Fruit fly (Drosophila melanogaster) whole organism, embryonic: ENCODE measurements around the gene sesB.

Experiments
- Antp ChIP-seq: fragments of 200-800 bp; sonication (Bioruptor generic); optimal IDR thresholded peaks from 3 replicates; lab custom pipeline; 2016; ENCODE audit warnings: missing biosample characterization, missing genetic modification characterization
- Awh ChIP-seq: fragments of 200-800 bp; sonication (Bioruptor generic); IDR thresholded peaks from 2 replicates; pipeline ENCODE4, ENCODE4 v1.3.6; 2022; ENCODE audit warnings: missing biosample characterization, missing genetic modification characterization
- Blimp-1 ChIP-seq: fragments of 200-800 bp; sonication (Bioruptor generic); optimal IDR thresholded peaks from 3 replicates; lab custom pipeline; 2018; ENCODE audit warnings: missing biosample characterization, missing genetic modification characterization, mild to moderate bottlenecking, moderate library complexity, missing genetic modification reagents
- CG11560 ChIP-seq: fragments of 200-800 bp; sonication (Bioruptor generic); IDR thresholded peaks from 3 replicates; pipeline ENCODE4 v1.3.6; 2022; ENCODE audit warnings: missing biosample characterization, missing genetic modification characterization
- CG12744 ChIP-seq: fragments of 200-800 bp; sonication (Bioruptor generic); optimal IDR thresholded peaks from 2 replicates; lab custom pipeline; 2016; ENCODE audit warnings: missing biosample characterization, missing genetic modification characterization
- CG12769 ChIP-seq: fragments of 200-800 bp; sonication (Bioruptor generic); optimal IDR thresholded peaks from 2 replicates; lab custom pipeline; 2019; ENCODE audit warnings: missing biosample characterization, mild to moderate bottlenecking, missing genetic modification characterization, moderate library complexity
- CG12942 ChIP-seq: fragments of 200-800 bp; sonication (Bioruptor generic); optimal IDR thresholded peaks from 3 replicates; lab custom pipeline; 2016; ENCODE audit warnings: missing biosample characterization, missing genetic modification characterization
- CG13287 ChIP-seq: fragments of 200-800 bp; sonication (Bioruptor generic); IDR thresholded peaks from 2 replicates; pipeline ENCODE4 v1.3.6; 2022; ENCODE audit warnings: missing biosample characterization, missing genetic modification characterization; ENCODE audit not compliant: partially characterized antibody
- CG13775 ChIP-seq: fragments of 200-800 bp; sonication (Bioruptor generic); optimal IDR thresholded peaks from 3 replicates; lab custom pipeline; 2017; ENCODE audit warnings: missing biosample characterization, mild to moderate bottlenecking, missing genetic modification characterization
- CG15514 ChIP-seq: fragments of 200-800 bp; sonication (Bioruptor generic); optimal IDR thresholded peaks from 3 replicates; lab custom pipeline; 2017; ENCODE audit warnings: missing biosample characterization, missing genetic modification characterization, mild to moderate bottlenecking, moderate library complexity, missing genetic modification reagents
- CG16863 ChIP-seq: fragments of 200-800 bp; sonication (Bioruptor generic); optimal IDR thresholded peaks from 3 replicates; lab custom pipeline; 2016; ENCODE audit warnings: missing biosample characterization, missing genetic modification characterization
- CG17802 ChIP-seq: fragments of 200-800 bp; sonication (Bioruptor generic); optimal IDR thresholded peaks from 2 replicates; lab custom pipeline; 2018; ENCODE audit warnings: missing biosample characterization, mild to moderate bottlenecking, missing genetic modification characterization, moderate library complexity
- CG1832 ChIP-seq: fragments of 200-800 bp; sonication (Bioruptor generic); optimal IDR thresholded peaks from 2 replicates; lab custom pipeline; 2017; ENCODE audit warnings: missing biosample characterization, mild to moderate bottlenecking, missing genetic modification characterization, inconsistent platforms
- CG31441 ChIP-seq: fragments of 200-800 bp; sonication (Bioruptor generic); IDR thresholded peaks from 2 replicates; pipeline ENCODE4 v1.3.6; 2022; ENCODE audit warnings: missing biosample characterization, missing genetic modification characterization
- CG3407 ChIP-seq: fragments of 200-800 bp; sonication (Bioruptor generic); optimal IDR thresholded peaks from 2 replicates; lab custom pipeline; 2018; ENCODE audit warnings: missing biosample characterization, mild to moderate bottlenecking, missing genetic modification characterization
- CG42726 ChIP-seq: fragments of 200-800 bp; sonication (Bioruptor generic); IDR thresholded peaks from 2 replicates; pipeline ENCODE4 v1.3.6; 2022; ENCODE audit warnings: missing biosample characterization, missing genetic modification characterization; ENCODE audit not compliant: partially characterized antibody
- CG8089 ChIP-seq: fragments of 200-800 bp; sonication (Bioruptor generic); optimal IDR thresholded peaks from 3 replicates; lab custom pipeline; 2016; ENCODE audit warnings: missing biosample characterization, missing genetic modification characterization
- Camta ChIP-seq: fragments of 200-800 bp; sonication (Bioruptor generic); optimal IDR thresholded peaks from 2 replicates; lab custom pipeline; 2016; ENCODE audit warnings: missing biosample characterization, missing genetic modification characterization
- D ChIP-seq, 2 experiments: fragments of 200-800 bp in 1 of 2; fragments of >200 bp in 1 of 2; sonication (Bioruptor generic) in 1 of 2; optimal IDR thresholded peaks; 2 replicates in 1 of 2; 3 replicates in 1 of 2; lab custom pipeline; 2017; ENCODE audit warnings: mild to moderate bottlenecking in 1 of 2, missing biosample characterization in 1 of 2, missing genetic modification characterization in 1 of 2, missing genetic modification reagents in 1 of 2
- Dek ChIP-seq: fragments of 200-800 bp; sonication (Bioruptor generic); optimal IDR thresholded peaks from 3 replicates; lab custom pipeline; 2019; ENCODE audit warnings: missing biosample characterization, mild to moderate bottlenecking, missing genetic modification characterization, moderate library complexity
- Fer3 ChIP-seq: fragments of 200-800 bp; sonication (Bioruptor generic); optimal IDR thresholded peaks from 2 replicates; lab custom pipeline; 2018; ENCODE audit warnings: missing biosample characterization, mild to moderate bottlenecking, missing genetic modification characterization, moderate library complexity
- H2.0 ChIP-seq: fragments of 200-800 bp; sonication (Bioruptor generic); IDR thresholded peaks from 2 replicates; pipeline ENCODE4 v1.3.6; 2022; ENCODE audit warnings: missing biosample characterization, missing genetic modification characterization
- HLH3B ChIP-seq: fragments of 200-800 bp; sonication (Bioruptor generic); IDR thresholded peaks from 2 replicates; pipeline ENCODE4 v1.3.6; 2022; ENCODE audit warnings: missing biosample characterization, missing genetic modification characterization
- HLH4C ChIP-seq: fragments of 200-800 bp; sonication (Bioruptor generic); IDR thresholded peaks from 3 replicates; pipeline ENCODE4 v1.3.6; 2022; ENCODE audit warnings: missing biosample characterization, missing genetic modification characterization; ENCODE audit not compliant: partially characterized antibody
- MTF-1 ChIP-seq: fragments of 200-800 bp; sonication (Bioruptor generic); optimal IDR thresholded peaks from 2 replicates; lab custom pipeline; 2018; ENCODE audit warnings: missing biosample characterization, mild to moderate bottlenecking, missing genetic modification characterization, borderline replicate concordance
- Med ChIP-seq: fragments of 200-800 bp; sonication (Bioruptor generic); peaks from one replicate; lab custom pipeline; 2016; ENCODE audit warnings: missing biosample characterization, missing genetic modification characterization, mild to moderate bottlenecking, inconsistent platforms, moderate library complexity
- Oaz ChIP-seq: fragments of 200-800 bp; sonication (Bioruptor generic); IDR thresholded peaks from 2 replicates; pipeline ENCODE4 v1.3.6; 2022; ENCODE audit warnings: missing biosample characterization, missing genetic modification characterization
- Optix ChIP-seq: fragments of 200-800 bp; sonication (Bioruptor generic); IDR thresholded peaks from 3 replicates; pipeline ENCODE4 v1.3.6; 2022; ENCODE audit warnings: missing biosample characterization, missing genetic modification characterization
- Scr ChIP-seq: fragments of 200-800 bp; sonication (Bioruptor generic); IDR thresholded peaks from 2 replicates; pipeline ENCODE4 v1.3.6; 2022; ENCODE audit warnings: missing biosample characterization, missing genetic modification characterization; ENCODE audit not compliant: partially characterized antibody
- Sin3A ChIP-seq: fragments of >200 bp; optimal IDR thresholded peaks from 2 replicates; lab custom pipeline; 2018
- Vsx1 ChIP-seq: fragments of 200-800 bp; sonication (Bioruptor generic); optimal IDR thresholded peaks from 2 replicates; lab custom pipeline; 2017; ENCODE audit warnings: missing biosample characterization, mild to moderate bottlenecking, missing genetic modification characterization, missing genetic modification reagents
- bigmax ChIP-seq: fragments of 200-800 bp; sonication (Bioruptor generic); optimal IDR thresholded peaks from 2 replicates; lab custom pipeline; 2018; ENCODE audit warnings: missing biosample characterization, mild to moderate bottlenecking, missing genetic modification characterization
- caup ChIP-seq: fragments of 200-800 bp; sonication (Bioruptor generic); optimal IDR thresholded peaks from 3 replicates; lab custom pipeline; 2017; ENCODE audit warnings: missing biosample characterization, mild to moderate bottlenecking, missing genetic modification characterization, moderate library complexity; ENCODE audit not compliant: severe bottlenecking
- cg ChIP-seq: fragments of 200-800 bp; sonication (Bioruptor generic); optimal IDR thresholded peaks from 3 replicates; lab custom pipeline; 2019; ENCODE audit warnings: missing biosample characterization, mild to moderate bottlenecking, missing genetic modification characterization, moderate library complexity
- ci ChIP-seq: fragments of 200-800 bp; sonication (Bioruptor generic); IDR thresholded peaks from 3 replicates; pipeline ENCODE4 v1.3.6; 2022; ENCODE audit warnings: missing biosample characterization, missing genetic modification characterization
- dimm ChIP-seq: fragments of 200-800 bp; sonication (Bioruptor generic); IDR thresholded peaks from 2 replicates; pipeline ENCODE4 v1.3.6; 2022; ENCODE audit warnings: missing biosample characterization, missing genetic modification characterization
- h ChIP-seq: fragments of >200 bp; optimal IDR thresholded peaks from 2 replicates; lab custom pipeline; 2017
- her ChIP-seq: fragments of 200-800 bp; sonication (Bioruptor generic); optimal IDR thresholded peaks from 2 replicates; lab custom pipeline; 2016; ENCODE audit warnings: missing biosample characterization, missing genetic modification characterization
- lab ChIP-seq: fragments of 200-800 bp; sonication (Bioruptor generic); optimal IDR thresholded peaks from 3 replicates; lab custom pipeline; 2017; ENCODE audit warnings: missing biosample characterization, missing genetic modification characterization, mild to moderate bottlenecking, moderate library complexity, missing genetic modification reagents
- lilli ChIP-seq: fragments of 200-800 bp; sonication (Bioruptor generic); optimal IDR thresholded peaks from 3 replicates; lab custom pipeline; 2016; ENCODE audit warnings: missing biosample characterization, missing genetic modification characterization
- lmd ChIP-seq: fragments of 200-800 bp; sonication (Bioruptor generic); IDR thresholded peaks from 2 replicates; pipeline ENCODE4 v1.3.6; 2022; ENCODE audit warnings: missing biosample characterization, missing genetic modification characterization
- mam ChIP-seq: fragments of 200-800 bp; sonication (Bioruptor generic); optimal IDR thresholded peaks from 3 replicates; lab custom pipeline; 2016; ENCODE audit warnings: missing biosample characterization, missing genetic modification characterization
- nerfin-1 ChIP-seq: fragments of 200-800 bp; sonication (Bioruptor generic); optimal IDR thresholded peaks from 3 replicates; lab custom pipeline; 2019; ENCODE audit warnings: missing biosample characterization, mild to moderate bottlenecking, missing genetic modification characterization, moderate library complexity
- otp ChIP-seq: fragments of 200-800 bp; sonication (Bioruptor generic); IDR thresholded peaks from 3 replicates; pipeline ENCODE4, ENCODE4 v1.3.6; 2022; ENCODE audit warnings: missing biosample characterization, missing genetic modification characterization
- pita ChIP-seq: fragments of 200-800 bp; sonication (Bioruptor generic); optimal IDR thresholded peaks from 2 replicates; lab custom pipeline; 2017; ENCODE audit warnings: missing biosample characterization, mild to moderate bottlenecking, missing genetic modification characterization
- psq ChIP-seq: fragments of 200-800 bp; sonication (Bioruptor generic); optimal IDR thresholded peaks from 2 replicates; lab custom pipeline; 2017; ENCODE audit warnings: missing biosample characterization, missing genetic modification characterization
- run ChIP-seq: fragments of 200-800 bp; sonication (Bioruptor generic); optimal IDR thresholded peaks from 3 replicates; lab custom pipeline; 2018; ENCODE audit warnings: missing biosample characterization, mild to moderate bottlenecking, missing genetic modification characterization
- sens ChIP-seq: fragments of 200-800 bp; sonication (Bioruptor generic); peaks from one replicate; lab custom pipeline; 2016; ENCODE audit warnings: missing biosample characterization, missing genetic modification characterization
- trem ChIP-seq: fragments of 200-800 bp; optimal IDR thresholded peaks from 3 replicates; lab custom pipeline; 2019; ENCODE audit warnings: missing biosample characterization, mild to moderate bottlenecking, missing genetic modification characterization, moderate library complexity

sesB gene

dm6 chrX:10739614-10740436 is 46.9 kb downstream of the sesB start (continued):
- TF ChIP-seq caup (GFP tag; lab: Kevin White, UChicago) (peak; percentile 6), dimm (GFP tag; lab: Robert Waterston, UW) (no peak), D (optimal IDR thresholded peaks at IDR 0.05; lab: Kevin White, UChicago) (no peak), D (GFP tag; optimal IDR thresholded peaks at IDR 0.05; lab: Kevin White, UChicago) (no peak), Antp (GFP tag; lab: Kevin White, UChicago) (no peak), trem (tag; lab: Kevin White, UChicago) (no peak), Vsx1 (GFP tag; lab: Kevin White, UChicago) (peak; percentile 52), lab (GFP tag; lab: Kevin White, UChicago) (peak; percentile 50), CG15514 (no peak), Sin3A (lab: Kevin White, UChicago) (no peak), CG1832 (GFP tag; lab: Kevin White, UChicago) (no peak), H2.0 (no peak), Dek (tag; lab: Kevin White, UChicago) (no peak), lmd (GFP tag; lab: Robert Waterston, UW) (no peak), nerfin-1 (no peak), Fer3 (tag; lab: Kevin White, UChicago) (no peak), Med (GFP tag; lab: Kevin White, UChicago) (peak; percentile 57), h (lab: Kevin White, UChicago) (no peak), run (no peak), psq (GFP tag; lab: Kevin White, UChicago) (no peak), Awh (GFP tag; lab: Robert Waterston, UW) (no peak), HLH4C (GFP tag; lab: Robert Waterston, UW) (no peak), sens (no peak), Oaz (GFP tag; lab: Robert Waterston, UW) (no peak), CG12744 (GFP tag; lab: Kevin White, UChicago) (no peak), Scr (GFP tag; lab: Robert Waterston, UW) (no peak), CG11560 (no peak), Blimp-1 (GFP tag; lab: Kevin White, UChicago) (no peak), otp (GFP tag; lab: Robert Waterston, UW) (no peak), ci (GFP tag; lab: Robert Waterston, UW) (no peak), Optix (GFP tag; lab: Robert Waterston, UW) (no peak), CG12942 (GFP tag; lab: Kevin White, UChicago) (no peak), her (no peak), CG13775 (GFP tag; lab: Kevin White, UChicago) (no peak), CG8089 (GFP tag; lab: Kevin White, UChicago) (no peak), CG13287 (GFP tag; lab: Robert Waterston, UW) (no peak), HLH3B (0 out of 2 replicates have a peak, but pooled peaks have one; percentile 9), pita (GFP tag; lab: Kevin White, UChicago) (no peak), CG42726 (GFP tag; lab: Robert Waterston, UW) (no peak), bigmax (no peak), CG17802 (tag; lab: Kevin White, UChicago) (no peak), lilli (GFP tag; lab: Kevin White, UChicago) (no peak), CG12769 (tag; lab: Kevin White, UChicago) (peak; percentile 69), CG16863 (GFP tag; lab: Kevin White, UChicago) (no peak), MTF-1 (GFP tag; lab: Kevin White, UChicago) (no peak), CG3407 (GFP tag; lab: Kevin White, UChicago) (no peak), cg (GFP tag; lab: Kevin White, UChicago) (peak; percentile 41), CG31441 (GFP tag; lab: Robert Waterston, UW) (no peak), Camta (GFP tag; lab: Kevin White, UChicago) (no peak), mam (GFP tag; lab: Kevin White, UChicago) (no peak)
